Fruit fly (Drosophila melanogaster) whole organism, embryonic: ENCODE results near the gene Mdr65.

Experiments
- Adf1 ChIP-seq: fragments of 200-800 bp; sonication (Bioruptor generic); IDR thresholded peaks from 2 replicates; pipeline ENCODE4 v1.3.6; 2022; ENCODE audit warnings: missing biosample characterization, missing genetic modification characterization
- BEAF-32 ChIP-seq: fragments of 200-800 bp; sonication (Bioruptor generic); optimal IDR thresholded peaks from 3 replicates; lab custom pipeline; 2017; ENCODE audit warnings: missing biosample characterization, missing genetic modification characterization, mild to moderate bottlenecking, moderate library complexity, missing genetic modification reagents
- CG10959 ChIP-seq: fragments of 200-800 bp; sonication (Bioruptor generic); IDR thresholded peaks from 2 replicates; pipeline ENCODE4 v1.3.6; 2022; ENCODE audit warnings: missing biosample characterization, missing genetic modification characterization
- CG10979 ChIP-seq: fragments of 200-800 bp; sonication (Bioruptor generic); optimal IDR thresholded peaks from 2 replicates; lab custom pipeline; 2018; ENCODE audit warnings: missing biosample characterization, mild to moderate bottlenecking, missing genetic modification characterization, moderate library complexity
- CG12104 ChIP-seq: fragments of 200-800 bp; sonication (Bioruptor generic); optimal IDR thresholded peaks from 3 replicates; lab custom pipeline; 2016; ENCODE audit warnings: missing biosample characterization, missing genetic modification characterization
- CG13424 ChIP-seq: fragments of 200-800 bp; sonication (Bioruptor generic); optimal IDR thresholded peaks from 2 replicates; lab custom pipeline; 2019; ENCODE audit warnings: missing biosample characterization, mild to moderate bottlenecking, missing genetic modification characterization, moderate library complexity
- CG1603 ChIP-seq: fragments of 200-800 bp; sonication (Bioruptor generic); optimal IDR thresholded peaks from 2 replicates; lab custom pipeline; 2019; ENCODE audit warnings: missing biosample characterization, mild to moderate bottlenecking, missing genetic modification characterization, moderate library complexity
- CG17359 ChIP-seq: fragments of 200-800 bp; sonication (Bioruptor generic); optimal IDR thresholded peaks from 3 replicates; lab custom pipeline; 2018; ENCODE audit warnings: missing biosample characterization, mild to moderate bottlenecking, missing genetic modification characterization, moderate library complexity
- CG17568 ChIP-seq: fragments of 200-800 bp; sonication (Bioruptor generic); optimal IDR thresholded peaks from 2 replicates; lab custom pipeline; 2018; ENCODE audit warnings: missing biosample characterization, mild to moderate bottlenecking, missing genetic modification characterization, moderate library complexity
- CG1792 ChIP-seq: fragments of 200-800 bp; sonication (Bioruptor generic); optimal IDR thresholded peaks from 2 replicates; lab custom pipeline; 2016; ENCODE audit warnings: missing biosample characterization, missing genetic modification characterization
- CG18599 ChIP-seq: fragments of 200-800 bp; sonication (Bioruptor generic); optimal IDR thresholded peaks from 3 replicates; lab custom pipeline; 2017; ENCODE audit warnings: missing biosample characterization, missing genetic modification characterization, mild to moderate bottlenecking, moderate library complexity, missing genetic modification reagents
- CG2199 ChIP-seq: fragments of 200-800 bp; sonication (Bioruptor generic); IDR thresholded peaks from 3 replicates; pipeline ENCODE4 v1.3.6; 2022; ENCODE audit warnings: missing biosample characterization, missing genetic modification characterization
- CG30403 ChIP-seq: fragments of 200-800 bp; sonication (Bioruptor generic); optimal IDR thresholded peaks from 3 replicates; lab custom pipeline; 2016; ENCODE audit warnings: missing biosample characterization, missing genetic modification characterization
- CG31441 ChIP-seq: fragments of 200-800 bp; sonication (Bioruptor generic); IDR thresholded peaks from 2 replicates; pipeline ENCODE4 v1.3.6; 2022; ENCODE audit warnings: missing biosample characterization, missing genetic modification characterization
- CG4328 ChIP-seq: fragments of 200-800 bp; sonication (Bioruptor generic); optimal IDR thresholded peaks from 3 replicates; lab custom pipeline; 2017; ENCODE audit warnings: missing biosample characterization, missing genetic modification reagents, missing genetic modification characterization
- CG7745 ChIP-seq: fragments of 200-800 bp; sonication (Bioruptor generic); optimal IDR thresholded peaks from 2 replicates; lab custom pipeline; 2018; ENCODE audit warnings: missing biosample characterization, mild to moderate bottlenecking, missing genetic modification characterization, moderate library complexity
- CG7963 ChIP-seq: fragments of 200-800 bp; sonication (Bioruptor generic); IDR thresholded peaks from 3 replicates; pipeline ENCODE4 v1.3.6; 2022; ENCODE audit warnings: missing biosample characterization, missing genetic modification characterization; ENCODE audit not compliant: partially characterized antibody
- CG8281 ChIP-seq: fragments of 200-800 bp; sonication (Bioruptor generic); optimal IDR thresholded peaks from 2 replicates; lab custom pipeline; 2018; ENCODE audit warnings: missing biosample characterization, mild to moderate bottlenecking, missing genetic modification characterization, moderate library complexity
- CG9932 ChIP-seq: fragments of 200-800 bp; sonication (Bioruptor generic); IDR thresholded peaks from 2 replicates; pipeline ENCODE4 v1.3.6; 2022; ENCODE audit warnings: missing biosample characterization, missing genetic modification characterization
- D ChIP-seq, 2 experiments: fragments of 200-800 bp in 1 of 2; fragments of >200 bp in 1 of 2; sonication (Bioruptor generic) in 1 of 2; optimal IDR thresholded peaks; 2 replicates in 1 of 2; 3 replicates in 1 of 2; lab custom pipeline; 2017; ENCODE audit warnings: mild to moderate bottlenecking in 1 of 2, missing biosample characterization in 1 of 2, missing genetic modification characterization in 1 of 2, missing genetic modification reagents in 1 of 2
- Dbx ChIP-seq: fragments of 200-800 bp; sonication (Bioruptor generic); IDR thresholded peaks from 3 replicates; pipeline ENCODE4 v1.3.6; 2022; ENCODE audit warnings: missing biosample characterization, missing genetic modification characterization
- Doc2 ChIP-seq: fragments of 200-800 bp; sonication (Bioruptor generic); IDR thresholded peaks from 2 replicates; pipeline ENCODE4 v1.3.6; 2022; ENCODE audit warnings: missing biosample characterization, missing genetic modification characterization
- Doc3 ChIP-seq: fragments of 200-800 bp; sonication (Bioruptor generic); IDR thresholded peaks from 3 replicates; pipeline ENCODE4 v1.3.6; 2022; ENCODE audit warnings: missing biosample characterization, missing genetic modification characterization; ENCODE audit not compliant: partially characterized antibody
- ERR ChIP-seq: fragments of 200-800 bp; sonication (Bioruptor generic); optimal IDR thresholded peaks from 2 replicates; lab custom pipeline; 2016; ENCODE audit warnings: missing biosample characterization, missing genetic modification characterization
- Eip74EF ChIP-seq, 2 experiments: fragments of 200-800 bp in 1 of 2; fragments of >200 bp in 1 of 2; sonication (Bioruptor generic) in 1 of 2; optimal IDR thresholded peaks; 2 replicates each; lab custom pipeline; 2017 to 2019; ENCODE audit warnings: missing biosample characterization in 2 of 2, missing genetic modification characterization in 2 of 2, mild to moderate bottlenecking in 1 of 2, moderate library complexity in 1 of 2
- Elba2 ChIP-seq: fragments of 200-800 bp; sonication (Bioruptor generic); optimal IDR thresholded peaks from 3 replicates; lab custom pipeline; 2016; ENCODE audit warnings: missing biosample characterization, missing genetic modification characterization
- HHEX ChIP-seq: fragments of 200-800 bp; sonication (Bioruptor generic); optimal IDR thresholded peaks from 3 replicates; lab custom pipeline; 2017; ENCODE audit warnings: missing biosample characterization, mild to moderate bottlenecking, missing genetic modification characterization, missing genetic modification reagents
- HmgD ChIP-seq: fragments of 200-800 bp; sonication (Bioruptor generic); optimal IDR thresholded peaks from 3 replicates; lab custom pipeline; 2016; ENCODE audit warnings: missing biosample characterization, missing genetic modification characterization
- Hr51 ChIP-seq, 2 experiments: fragments of 200-800 bp; sonication (Bioruptor generic); optimal IDR thresholded peaks; 2 replicates in 1 of 2; 3 replicates in 1 of 2; lab custom pipeline; 2016 to 2018; ENCODE audit warnings: missing biosample characterization in 2 of 2, missing genetic modification characterization in 2 of 2, mild to moderate bottlenecking in 1 of 2, moderate library complexity in 1 of 2
- Lim3 ChIP-seq: fragments of 200-800 bp; sonication (Bioruptor generic); IDR thresholded peaks from 2 replicates; pipeline ENCODE4 v1.3.6; 2022; ENCODE audit warnings: missing biosample characterization, missing genetic modification characterization
- MTF-1 ChIP-seq: fragments of 200-800 bp; sonication (Bioruptor generic); optimal IDR thresholded peaks from 2 replicates; lab custom pipeline; 2018; ENCODE audit warnings: missing biosample characterization, mild to moderate bottlenecking, missing genetic modification characterization, borderline replicate concordance
- Ravus ChIP-seq: fragments of 200-800 bp; sonication (Bioruptor generic); IDR thresholded peaks from 2 replicates; pipeline ENCODE4 v1.3.6; 2022; ENCODE audit warnings: missing biosample characterization, missing genetic modification characterization
- Rfx ChIP-seq: fragments of 200-800 bp; sonication (Bioruptor generic); IDR thresholded peaks from 2 replicates; pipeline ENCODE4 v1.3.6; 2022; ENCODE audit warnings: missing biosample characterization, missing genetic modification characterization
- Sin3A ChIP-seq: fragments of >200 bp; optimal IDR thresholded peaks from 2 replicates; lab custom pipeline; 2018
- Sox102F ChIP-seq: fragments of 200-800 bp; sonication (Bioruptor generic); optimal IDR thresholded peaks from 2 replicates; lab custom pipeline; 2018; ENCODE audit warnings: missing biosample characterization, mild to moderate bottlenecking, missing genetic modification characterization, moderate library complexity
- bab2 ChIP-seq: fragments of 200-800 bp; sonication (Bioruptor generic); optimal IDR thresholded peaks from 2 replicates; lab custom pipeline; 2016; ENCODE audit warnings: missing biosample characterization, missing genetic modification characterization
- chm ChIP-seq: fragments of 200-800 bp; sonication (Bioruptor generic); IDR thresholded peaks from 2 replicates; pipeline ENCODE4 v1.3.6; 2022; ENCODE audit warnings: missing biosample characterization, missing genetic modification characterization
- chn ChIP-seq: fragments of 200-800 bp; sonication (Bioruptor generic); optimal IDR thresholded peaks from 2 replicates; lab custom pipeline; 2016; ENCODE audit warnings: missing biosample characterization, missing genetic modification characterization
- corto ChIP-seq: fragments of 200-800 bp; sonication (Bioruptor generic); optimal IDR thresholded peaks from 2 replicates; lab custom pipeline; 2016; ENCODE audit warnings: missing biosample characterization, mild to moderate bottlenecking, missing genetic modification characterization, moderate library complexity
- dpn ChIP-seq, 2 experiments: fragments of 200-800 bp; sonication (Bioruptor generic); optimal IDR thresholded peaks; 3 replicates each; lab custom pipeline; 2016; ENCODE audit warnings: missing biosample characterization in 2 of 2, missing genetic modification characterization in 2 of 2
- en ChIP-seq: fragments of 200-800 bp; sonication (Bioruptor generic); optimal IDR thresholded peaks from 2 replicates; lab custom pipeline; 2016; ENCODE audit warnings: missing biosample characterization, missing genetic modification characterization
- fru ChIP-seq: fragments of >200 bp; optimal IDR thresholded peaks from 2 replicates; lab custom pipeline; 2017
- gro ChIP-seq: fragments of 200-800 bp; sonication (Bioruptor generic); optimal IDR thresholded peaks from 2 replicates; lab custom pipeline; 2016; ENCODE audit warnings: missing biosample characterization, missing genetic modification characterization
- ham ChIP-seq: fragments of 200-800 bp; sonication (Bioruptor generic); IDR thresholded peaks from 2 replicates; pipeline ENCODE4 v1.3.6; 2022; ENCODE audit warnings: missing biosample characterization, missing genetic modification characterization
- ken ChIP-seq: fragments of 200-800 bp; sonication (Bioruptor generic); IDR thresholded peaks from 3 replicates; pipeline ENCODE4 v1.3.6; 2022; ENCODE audit warnings: missing biosample characterization, missing genetic modification characterization
- lov ChIP-seq, 2 experiments: fragments of 200-800 bp in 1 of 2; fragments of >200 bp in 1 of 2; sonication (Bioruptor generic) in 1 of 2; IDR thresholded peaks in 1 of 2; optimal IDR thresholded peaks in 1 of 2; 2 replicates in 1 of 2; 3 replicates in 1 of 2; pipeline versions ENCODE4 v1.3.6 to Lab custom; 2017 to 2022; ENCODE audit warnings: missing biosample characterization in 1 of 2, missing genetic modification characterization in 1 of 2
- scrt ChIP-seq: fragments of 200-800 bp; sonication (Bioruptor generic); optimal IDR thresholded peaks from 2 replicates; lab custom pipeline; 2018; ENCODE audit warnings: missing biosample characterization, mild to moderate bottlenecking, missing genetic modification characterization, moderate library complexity

Mdr65 gene

DNA sequence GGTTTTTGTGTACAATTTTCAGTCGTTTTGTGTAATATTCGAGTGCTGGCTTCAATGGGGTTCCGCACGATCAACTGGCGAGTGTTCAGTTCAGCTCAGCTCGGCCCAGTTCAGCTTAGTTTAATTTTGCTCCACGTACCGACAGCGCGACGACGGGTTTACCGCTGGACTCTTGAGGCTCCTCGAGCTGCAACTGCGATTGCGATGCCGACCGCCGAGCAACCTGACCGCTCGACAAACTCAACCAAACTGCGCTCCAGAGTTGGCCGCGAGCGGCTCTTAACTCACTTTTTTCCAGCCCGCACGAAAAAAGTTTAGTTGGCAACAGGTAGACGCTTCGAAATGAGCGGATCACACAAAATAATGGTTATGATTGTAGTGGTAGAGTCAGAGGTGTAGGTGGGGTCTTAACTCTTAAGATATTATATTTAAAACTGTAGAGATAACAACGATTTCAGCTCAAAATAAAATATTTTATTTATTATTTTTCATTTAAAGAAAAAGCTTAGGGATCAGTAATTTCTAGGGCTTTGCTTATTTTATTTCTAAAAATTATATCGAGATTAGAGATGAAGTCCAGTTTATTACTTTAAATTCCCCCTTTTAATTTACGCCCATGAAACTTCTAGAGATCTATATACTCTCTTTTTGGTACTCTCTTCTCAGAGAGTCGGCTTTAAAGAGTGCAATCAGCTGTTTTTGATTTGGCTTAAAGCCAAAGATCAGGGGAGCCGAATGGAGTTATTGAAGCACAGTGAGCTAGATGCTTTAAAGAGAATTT lies 11.1 kb upstream of the Mdr65 start, which contains the start of gene Best2 (continued):
- TF ChIP-seq CG4328 (peak; percentile 85), Ravus (GFP tag; lab: Robert Waterston, UW) (peak; percentile 66), ken (GFP tag; lab: Robert Waterston, UW) (peak; percentile 84), Hr51 (GFP tag; optimal IDR thresholded peaks at IDR 0.05; lab: Kevin White, UChicago) (peak; percentile 75 to 90), CG9932 (GFP tag; lab: Robert Waterston, UW) (peak; percentile 97), Dbx (GFP tag; lab: Robert Waterston, UW) (peak; percentile 94), HHEX (GFP tag; lab: Kevin White, UChicago) (peak; percentile 82), Lim3 (GFP tag; lab: Robert Waterston, UW) (peak; percentile 65; the same call in 1 of the 2 replicates), CG10979 (tag; lab: Kevin White, UChicago) (peak; percentile 87), Doc2 (GFP tag; lab: Robert Waterston, UW) (peak; percentile 50), CG13424 (tag; lab: Kevin White, UChicago) (peak; percentile 95), D (optimal IDR thresholded peaks at IDR 0.05; lab: Kevin White, UChicago) (no peak), D (GFP tag; optimal IDR thresholded peaks at IDR 0.05; lab: Kevin White, UChicago) (peak; percentile 77), Doc3 (GFP tag; lab: Robert Waterston, UW) (no peak), CG7745 (tag; lab: Kevin White, UChicago) (no peak), CG17359 (tag; lab: Kevin White, UChicago) (peak; percentile 81), gro (peak; percentile 49), CG18599 (GFP tag; lab: Kevin White, UChicago) (peak; percentile 87), Rfx (GFP tag; lab: Robert Waterston, UW) (peak; percentile 95), Sin3A (lab: Kevin White, UChicago) (no peak), dpn (GFP tag; optimal IDR thresholded peaks at IDR 0.05; lab: Kevin White, UChicago) (peak; percentile 80 to 81), HmgD (no peak), CG31441 (GFP tag; lab: Robert Waterston, UW) (peak; percentile 88), CG7963 (GFP tag; lab: Robert Waterston, UW) (no peak), CG17568 (GFP tag; lab: Kevin White, UChicago) (peak; percentile 72), fru (no peak), scrt (GFP tag; lab: Kevin White, UChicago) (peak; percentile 80), CG10959 (GFP tag; lab: Robert Waterston, UW) (peak; percentile 41; the same call in 1 of the 2 replicates), lov (optimal IDR thresholded peaks at IDR 0.05; lab: Kevin White, UChicago) (no peak), lov (GFP tag; IDR thresholded peaks at IDR 0.05; lab: Robert Waterston, UW) (0 out of 3 replicates have a peak, but pooled peaks have one; percentile 60), CG8281 (tag; lab: Kevin White, UChicago) (peak; percentile 64), Eip74EF (GFP tag; optimal IDR thresholded peaks at IDR 0.05; lab: Kevin White, UChicago) (peak in 1 of 2 experiments; percentile 81), Sox102F (peak; percentile 81), bab2 (GFP tag; lab: Kevin White, UChicago) (peak; percentile 73), CG1603 (no peak), Adf1 (GFP tag; lab: Robert Waterston, UW) (peak; percentile 67), BEAF-32 (GFP tag; lab: Kevin White, UChicago) (no peak), en (GFP tag; lab: Kevin White, UChicago) (peak; percentile 23), CG30403 (GFP tag; lab: Kevin White, UChicago) (peak; percentile 93), chm (GFP tag; lab: Robert Waterston, UW) (peak; percentile 67), MTF-1 (peak; percentile 46), corto (GFP tag; lab: Kevin White, UChicago) (peak; percentile 94), CG1792 (GFP tag; lab: Kevin White, UChicago) (peak; percentile 61), Elba2 (GFP tag; lab: Kevin White, UChicago) (no peak), chn (peak; percentile 69), CG12104 (GFP tag; lab: Kevin White, UChicago) (peak; percentile 83), ERR (GFP tag; lab: Kevin White, UChicago) (peak; percentile 58), CG2199 (GFP tag; lab: Robert Waterston, UW) (no peak), ham (peak; percentile 76; the same call in 1 of the 2 replicates)
